Worm (Caenorhabditis elegans) whole organism, L1 larva: Measurements from ENCODE around the gene F26F2.5.

Source experiments
- F16B12.6 ChIP-seq: fragments of 150-350 bp; optimal IDR thresholded peaks from 2 replicates; lab custom pipeline; 2014; ENCODE audit warnings: missing biosample characterization, missing genetic modification characterization
- alr-1 ChIP-seq: fragments of 200-800 bp; sonication (Bioruptor generic); optimal IDR thresholded peaks from 2 replicates; lab custom pipeline; 2018; ENCODE audit warnings: borderline replicate concordance, mild to moderate bottlenecking, missing genetic modification characterization, missing compliant biosample characterization
- blmp-1 ChIP-seq: fragments of 150-350 bp; optimal IDR thresholded peaks from 2 replicates; lab custom pipeline; 2014; ENCODE audit warnings: missing biosample characterization, missing genetic modification characterization
- ceh-8 ChIP-seq: fragments of 200-800 bp; sonication (Bioruptor generic); optimal IDR thresholded peaks from 2 replicates; lab custom pipeline; 2018; ENCODE audit warnings: mild to moderate bottlenecking, missing genetic modification characterization, moderate library complexity, missing compliant biosample characterization
- ces-1 ChIP-seq: fragments of 150-350 bp; optimal IDR thresholded peaks from 2 replicates; lab custom pipeline; 2014; ENCODE audit warnings: missing biosample characterization, missing genetic modification reagents, missing genetic modification characterization
- dpl-1 ChIP-seq, 3 experiments: fragments of 150-350 bp in 2 of 3; sonication (generic microtip) in 1 of 3; optimal IDR thresholded peaks; 2 replicates each; lab custom pipeline; 2014 to 2017; ENCODE audit warnings: missing biosample characterization in 3 of 3, missing genetic modification characterization in 3 of 3, missing genetic modification reagents in 3 of 3
- dsc-1 ChIP-seq: sonication (generic microtip); optimal IDR thresholded peaks from 2 replicates; lab custom pipeline; 2016; ENCODE audit warnings: mild to moderate bottlenecking, missing genetic modification characterization, missing compliant biosample characterization
- efl-3 ChIP-seq: fragments of 200-800 bp; sonication (Bioruptor generic); optimal IDR thresholded peaks from 2 replicates; lab custom pipeline; 2018; ENCODE audit warnings: mild to moderate bottlenecking, missing genetic modification characterization, missing compliant biosample characterization
- elt-2 ChIP-seq: sonication (generic microtip); optimal IDR thresholded peaks from 2 replicates; lab custom pipeline; 2016; ENCODE audit warnings: missing genetic modification characterization, mild to moderate bottlenecking, inconsistent platforms, missing compliant biosample characterization, missing genetic modification reagents
- fkh-4 ChIP-seq: sonication (generic microtip); optimal IDR thresholded peaks from 2 replicates; lab custom pipeline; 2016; ENCODE audit warnings: missing compliant biosample characterization, missing genetic modification characterization, borderline replicate concordance
- grh-1 ChIP-seq: fragments of 200-800 bp; sonication (Bioruptor generic); IDR thresholded peaks from 2 replicates; pipeline ENCODE4 v1.3.6; 2022; ENCODE audit warnings: missing genetic modification reagents, missing genetic modification characterization, missing compliant biosample characterization
- lsy-2 ChIP-seq, 2 experiments: fragments of 150-350 bp; optimal IDR thresholded peaks; 2 replicates each; lab custom pipeline; 2014; ENCODE audit warnings: missing biosample characterization in 2 of 2, missing genetic modification characterization in 2 of 2
- mab-9 ChIP-seq: fragments of 200-800 bp; sonication (Bioruptor generic); IDR thresholded peaks from 2 replicates; pipeline ENCODE4 v1.3.6; 2022; ENCODE audit warnings: missing genetic modification reagents, missing genetic modification characterization, missing compliant biosample characterization
- mdl-1 ChIP-seq, 2 experiments: fragments of 150-350 bp; optimal IDR thresholded peaks; 2 replicates each; lab custom pipeline; 2014 to 2017; ENCODE audit warnings: missing biosample characterization in 2 of 2, missing genetic modification characterization in 2 of 2, inconsistent platforms in 1 of 2
- nhr-19 ChIP-seq: fragments of 200-800 bp; sonication (Bioruptor generic); conservative IDR thresholded peaks from 2 replicates; pipeline ENCODE4 v1.3.6; 2022; ENCODE audit warnings: missing genetic modification characterization, missing compliant biosample characterization
- nhr-20 ChIP-seq: sonication (generic microtip); optimal IDR thresholded peaks from 2 replicates; lab custom pipeline; 2016; ENCODE audit warnings: mild to moderate bottlenecking, missing genetic modification characterization, missing compliant biosample characterization
- nhr-237 ChIP-seq: fragments of 150-350 bp; optimal IDR thresholded peaks from 2 replicates; lab custom pipeline; 2014; ENCODE audit warnings: missing biosample characterization, missing genetic modification characterization
- nhr-47 ChIP-seq: sonication (generic microtip); optimal IDR thresholded peaks from 2 replicates; lab custom pipeline; 2016; ENCODE audit warnings: mild to moderate bottlenecking, missing genetic modification characterization, moderate library complexity, missing compliant biosample characterization
- nhr-71 ChIP-seq: sonication (generic microtip); optimal IDR thresholded peaks from 2 replicates; lab custom pipeline; 2016; ENCODE audit warnings: mild to moderate bottlenecking, missing genetic modification characterization, moderate library complexity, missing compliant biosample characterization
- nhr-76 ChIP-seq: sonication (generic microtip); optimal IDR thresholded peaks from 2 replicates; lab custom pipeline; 2017; ENCODE audit warnings: missing biosample characterization, missing genetic modification characterization
- nhr-77 ChIP-seq: fragments of 150-350 bp; optimal IDR thresholded peaks from 2 replicates; lab custom pipeline; 2014; ENCODE audit warnings: missing biosample characterization, missing genetic modification characterization
- nhr-85 ChIP-seq: sonication (generic microtip); peaks from one replicate; lab custom pipeline; 2016; ENCODE audit warnings: missing genetic modification characterization, inconsistent platforms, missing compliant biosample characterization
- pag-3 ChIP-seq: sonication (generic microtip); optimal IDR thresholded peaks from 2 replicates; lab custom pipeline; 2017; ENCODE audit warnings: missing genetic modification characterization, mild to moderate bottlenecking, missing compliant biosample characterization, antibody characterized with exemption, borderline replicate concordance; ENCODE audit not compliant: insufficient read depth
- pax-3 ChIP-seq: fragments of 200-800 bp; sonication (Bioruptor generic); optimal IDR thresholded peaks from 2 replicates; lab custom pipeline; 2018; ENCODE audit warnings: mild to moderate bottlenecking, missing genetic modification characterization, moderate library complexity, missing compliant biosample characterization
- pqm-1 ChIP-seq: sonication (generic microtip); optimal IDR thresholded peaks from 3 replicates; lab custom pipeline; 2017; ENCODE audit warnings: missing biosample characterization, missing genetic modification characterization
- snpc-4 ChIP-seq: fragments of 150-350 bp; optimal IDR thresholded peaks from 2 replicates; lab custom pipeline; 2014; ENCODE audit warnings: missing biosample characterization, missing genetic modification characterization
- sptf-1 ChIP-seq: fragments of 150-350 bp; optimal IDR thresholded peaks from 2 replicates; lab custom pipeline; 2014; ENCODE audit warnings: missing biosample characterization, missing genetic modification characterization
- sup-37 ChIP-seq: fragments of 200-800 bp; sonication (Bioruptor generic); optimal IDR thresholded peaks from 2 replicates; lab custom pipeline; 2018; ENCODE audit warnings: mild to moderate bottlenecking, missing genetic modification characterization, missing compliant biosample characterization
- unc-130 ChIP-seq: fragments of 150-350 bp; optimal IDR thresholded peaks from 2 replicates; lab custom pipeline; 2017; ENCODE audit warnings: missing biosample characterization, missing genetic modification characterization, inconsistent platforms
- unc-86 ChIP-seq: sonication (generic microtip); optimal IDR thresholded peaks from 2 replicates; lab custom pipeline; 2016; ENCODE audit warnings: missing genetic modification characterization, missing compliant biosample characterization
- xbp-1 ChIP-seq: sonication (generic microtip); optimal IDR thresholded peaks from 2 replicates; lab custom pipeline; 2016; ENCODE audit warnings: missing genetic modification characterization, missing compliant biosample characterization
- zag-1 ChIP-seq: fragments of 150-350 bp; optimal IDR thresholded peaks from 2 replicates; lab custom pipeline; 2014; ENCODE audit warnings: missing biosample characterization, missing genetic modification characterization
- zip-4 ChIP-seq: fragments of 200-800 bp; sonication (Bioruptor generic); optimal IDR thresholded peaks from 2 replicates; lab custom pipeline; 2018; ENCODE audit warnings: mild to moderate bottlenecking, missing genetic modification characterization, moderate library complexity, missing compliant biosample characterization
- ztf-4 ChIP-seq: fragments of 150-350 bp; optimal IDR thresholded peaks from 2 replicates; lab custom pipeline; 2014; ENCODE audit warnings: missing biosample characterization, missing genetic modification characterization

F26F2.5 gene

DNA sequence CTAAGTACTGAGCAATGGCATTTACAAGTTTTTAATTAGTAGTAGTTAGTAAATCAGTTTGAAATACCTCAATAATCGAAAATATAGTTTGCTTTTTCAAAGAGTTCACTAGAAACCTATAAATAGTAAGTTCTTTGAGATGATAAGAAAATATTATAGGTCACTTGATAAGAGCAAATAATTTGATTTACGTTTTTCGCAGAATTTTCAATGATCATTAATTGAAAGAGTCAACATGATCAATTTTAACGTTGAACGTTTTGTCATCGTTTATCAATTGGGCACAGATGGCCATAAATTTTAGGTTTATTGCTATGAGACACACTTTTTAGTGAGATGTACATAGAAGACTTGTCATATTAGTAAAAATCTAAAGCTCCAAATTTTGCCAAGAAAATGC is 27.8 kb upstream of the F26F2.5 start:
- TF ChIP-seq elt-2 (tag; lab: Kevin White, UChicago) (peak; percentile 37), mab-9 (GFP tag; lab: Robert Waterston, UW) (no peak)

DNA sequence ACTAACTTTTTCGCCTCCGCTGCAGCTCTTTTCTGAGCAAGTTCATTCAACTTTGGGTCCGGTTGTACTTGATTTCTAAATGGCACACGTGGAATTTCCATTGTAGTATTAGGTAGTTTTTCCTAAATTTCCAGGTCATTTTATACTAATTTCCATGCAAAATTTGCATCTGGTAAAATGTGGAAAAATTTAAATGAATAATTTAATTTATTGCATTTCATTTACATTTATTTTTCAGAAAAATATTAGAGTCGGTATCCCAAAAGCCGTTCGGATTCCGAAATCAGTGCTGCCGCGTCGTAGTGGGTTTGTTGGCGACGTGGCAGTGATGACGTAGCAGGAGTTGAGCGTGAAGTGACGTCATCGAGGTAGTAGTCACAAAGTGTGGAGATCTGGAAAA is 26.4 kb upstream of the F26F2.5 start, which contains the start of gene Y38H6C.18:
Y38H6C.18 (minus strand) TSS at position 101 of the 400 bp plus-strand sequence.
- TF ChIP-seq blmp-1 (no peak), unc-130 (tag; lab: Kevin White, UChicago) (no peak), mdl-1 (tag; optimal IDR thresholded peaks at IDR 0.05; lab: Kevin White, UChicago) (no peak), zag-1 (no peak), nhr-237 (no peak), sup-37 (no peak), nhr-19 (no peak), ztf-4 (tag; lab: Kevin White, UChicago) (no peak)

DNA sequence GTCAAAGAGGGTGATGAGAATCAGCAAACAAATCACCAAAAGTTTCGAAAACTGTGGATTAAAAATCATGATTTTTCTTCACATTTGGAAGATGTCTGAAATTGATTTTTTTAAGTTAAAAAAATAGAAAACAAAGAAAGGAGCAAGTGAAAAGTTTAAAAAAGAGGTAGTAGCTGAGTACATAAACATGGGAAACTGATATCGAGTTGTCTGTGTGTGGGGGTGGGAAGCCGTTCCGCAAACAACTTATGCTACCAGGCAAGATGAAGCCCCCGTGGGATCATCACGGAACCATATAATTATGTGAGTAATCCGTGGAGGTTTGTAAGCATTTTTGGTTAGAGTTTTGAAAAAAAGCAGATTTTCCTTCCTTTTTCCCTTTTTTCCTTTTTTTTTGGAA is 22.4 kb upstream of the F26F2.5 start, which contains the start of gene Y38H6C.20:
Y38H6C.20 (minus strand) TSS at position 101 of the 400 bp plus-strand sequence.
- TF ChIP-seq nhr-20 (no peak), zip-4 (GFP tag; lab: Kevin White, UChicago) (no peak)
- TF ChIP-seq, all 84 proteins: peak for 0

DNA sequence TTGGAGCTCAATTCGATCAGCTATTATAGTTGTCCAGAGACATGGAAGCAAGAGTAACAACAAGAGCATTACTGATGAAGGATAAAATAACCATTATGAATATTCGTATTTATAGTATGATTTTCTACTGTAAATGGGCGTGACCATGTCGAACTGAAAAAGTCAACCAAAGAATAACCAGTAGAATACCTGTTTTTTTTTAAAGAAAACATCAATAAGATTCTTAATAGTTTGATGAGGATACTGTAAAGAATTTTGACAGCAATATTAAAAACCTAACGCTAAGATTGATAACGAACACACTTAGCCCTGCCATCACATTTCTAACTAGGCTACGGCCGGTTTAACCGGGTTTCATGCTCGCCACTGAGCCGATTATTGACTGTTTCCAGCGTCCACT is 20.5 kb upstream of the F26F2.5 start, which contains the start of gene vmo-1:
vmo-1 (minus strand) TSS at position 101 of the 400 bp plus-strand sequence.
- TF ChIP-seq sptf-1 (tag; lab: Kevin White, UChicago) (no peak), lsy-2 (tag; optimal IDR thresholded peaks at IDR 0.05; lab: Kevin White, UChicago) (no peak), nhr-76 (no peak), pag-3 (tag; lab: Kevin White, UChicago) (no peak), nhr-77 (tag; lab: Kevin White, UChicago) (no peak), F16B12.6 (tag; lab: Kevin White, UChicago) (no peak), nhr-19 (no peak), alr-1 (no peak), ces-1 (GFP tag; lab: Kevin White, UChicago) (no peak), grh-1 (GFP tag; lab: Robert Waterston, UW) (no peak), snpc-4 (tag; lab: Kevin White, UChicago) (no peak), unc-130 (tag; lab: Kevin White, UChicago) (no peak), dpl-1 (GFP tag; optimal IDR thresholded peaks at IDR 0.05; lab: Kevin White, UChicago) (no peak), nhr-237 (no peak), dsc-1 (tag; lab: Kevin White, UChicago) (no peak), efl-3 (no peak), nhr-85 (tag; lab: Kevin White, UChicago) (no peak), ceh-8 (GFP tag; lab: Kevin White, UChicago) (no peak)

DNA sequence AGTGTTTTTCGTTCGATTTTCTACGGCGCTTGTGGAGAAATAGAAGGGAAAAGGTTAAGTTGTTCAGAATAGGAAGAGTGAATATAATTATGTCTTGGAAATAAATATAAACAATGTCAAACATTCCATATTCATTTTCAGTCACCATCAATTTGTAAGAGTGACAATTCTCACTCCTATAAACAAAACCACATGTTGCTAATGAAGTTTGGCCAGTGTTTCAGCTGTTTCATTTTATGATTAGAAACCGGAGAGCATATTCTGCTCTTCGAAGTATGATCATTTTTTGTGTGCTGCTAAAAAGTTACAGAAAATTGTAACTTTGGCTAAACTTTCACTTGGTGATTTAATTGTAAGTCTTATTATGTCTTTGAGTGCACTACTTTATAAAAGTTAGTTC is 18.4 kb upstream of the F26F2.5 start, which contains the start of gene Y38H6C.21:
Y38H6C.21 (minus strand) TSS at position 148 of the 400 bp plus-strand sequence.
- TF ChIP-seq blmp-1 (no peak), zip-4 (GFP tag; lab: Kevin White, UChicago) (no peak), elt-2 (tag; lab: Kevin White, UChicago) (peak; percentile 8), unc-130 (tag; lab: Kevin White, UChicago) (no peak), fkh-4 (tag; lab: Kevin White, UChicago) (peak; percentile 76), nhr-20 (no peak), dsc-1 (tag; lab: Kevin White, UChicago) (peak; percentile 88), nhr-47 (tag; lab: Kevin White, UChicago) (no peak), nhr-71 (tag; lab: Kevin White, UChicago) (no peak), unc-86 (tag; lab: Kevin White, UChicago) (no peak), xbp-1 (tag; lab: Kevin White, UChicago) (no peak), pqm-1 (no peak), pax-3 (tag; lab: Kevin White, UChicago) (no peak)
